Fruit fly (Drosophila melanogaster) whole organism, embryonic: ENCODE measurements around the gene CG42819.

Source experiments
- Atf3 ChIP-seq: fragments of 200-800 bp; sonication (Bioruptor generic); optimal IDR thresholded peaks from 3 replicates; lab custom pipeline; 2016; ENCODE audit warnings: missing biosample characterization, missing genetic modification characterization
- Atf6 ChIP-seq: fragments of 200-800 bp; sonication (Bioruptor generic); IDR thresholded peaks from 2 replicates; pipeline ENCODE4 v1.3.6; 2022; ENCODE audit warnings: missing biosample characterization, missing genetic modification characterization
- Bteb2 ChIP-seq: fragments of 200-800 bp; sonication (Bioruptor generic); optimal IDR thresholded peaks from 2 replicates; lab custom pipeline; 2016; ENCODE audit warnings: missing biosample characterization, missing genetic modification characterization
- C15 ChIP-seq: fragments of 200-800 bp; sonication (Bioruptor generic); IDR thresholded peaks from 3 replicates; pipeline ENCODE4 v1.3.6; 2022; ENCODE audit warnings: missing biosample characterization, missing genetic modification characterization
- CG10959 ChIP-seq: fragments of 200-800 bp; sonication (Bioruptor generic); IDR thresholded peaks from 2 replicates; pipeline ENCODE4 v1.3.6; 2022; ENCODE audit warnings: missing biosample characterization, missing genetic modification characterization
- CG11398 ChIP-seq: fragments of 200-800 bp; sonication (Bioruptor generic); optimal IDR thresholded peaks from 2 replicates; lab custom pipeline; 2016; ENCODE audit warnings: missing biosample characterization, missing genetic modification characterization
- CG11695 ChIP-seq: fragments of 200-800 bp; sonication (Bioruptor generic); IDR thresholded peaks from 3 replicates; pipeline ENCODE4 v1.3.6; 2022; ENCODE audit warnings: missing biosample characterization, missing genetic modification characterization
- CG12299 ChIP-seq: fragments of 200-800 bp; sonication (Bioruptor generic); optimal IDR thresholded peaks from 2 replicates; lab custom pipeline; 2018; ENCODE audit warnings: missing biosample characterization, mild to moderate bottlenecking, missing genetic modification characterization
- CG17359 ChIP-seq: fragments of 200-800 bp; sonication (Bioruptor generic); optimal IDR thresholded peaks from 3 replicates; lab custom pipeline; 2018; ENCODE audit warnings: missing biosample characterization, mild to moderate bottlenecking, missing genetic modification characterization, moderate library complexity
- CG1792 ChIP-seq: fragments of 200-800 bp; sonication (Bioruptor generic); optimal IDR thresholded peaks from 2 replicates; lab custom pipeline; 2016; ENCODE audit warnings: missing biosample characterization, missing genetic modification characterization
- CG1832 ChIP-seq: fragments of 200-800 bp; sonication (Bioruptor generic); optimal IDR thresholded peaks from 2 replicates; lab custom pipeline; 2017; ENCODE audit warnings: missing biosample characterization, mild to moderate bottlenecking, missing genetic modification characterization, inconsistent platforms
- CG2120 ChIP-seq: fragments of 200-800 bp; sonication (Bioruptor generic); optimal IDR thresholded peaks from 3 replicates; lab custom pipeline; 2016; ENCODE audit warnings: missing biosample characterization, missing genetic modification characterization
- CG31388 ChIP-seq: fragments of 200-800 bp; sonication (Bioruptor generic); optimal IDR thresholded peaks from 2 replicates; lab custom pipeline; 2016; ENCODE audit warnings: missing biosample characterization, missing genetic modification characterization
- CG32532 ChIP-seq: fragments of 200-800 bp; sonication (Bioruptor generic); IDR thresholded peaks from 2 replicates; pipeline ENCODE4 v1.3.6; 2022; ENCODE audit warnings: missing biosample characterization, missing genetic modification characterization
- CG34224 ChIP-seq: fragments of 200-800 bp; sonication (Bioruptor generic); IDR thresholded peaks from 3 replicates; pipeline ENCODE4 v1.3.6; 2022; ENCODE audit warnings: missing biosample characterization, missing genetic modification characterization; ENCODE audit not compliant: partially characterized antibody
- CG5953 ChIP-seq: fragments of 200-800 bp; sonication (Bioruptor generic); IDR thresholded peaks from 2 replicates; pipeline ENCODE4 v1.3.6; 2022; ENCODE audit warnings: missing biosample characterization, missing genetic modification characterization
- CG6765 ChIP-seq: fragments of 200-800 bp; sonication (Bioruptor generic); optimal IDR thresholded peaks from 3 replicates; lab custom pipeline; 2017; ENCODE audit warnings: missing biosample characterization, mild to moderate bottlenecking, missing genetic modification characterization
- CG9437 ChIP-seq: fragments of 200-800 bp; sonication (Bioruptor generic); optimal IDR thresholded peaks from 2 replicates; lab custom pipeline; 2018; ENCODE audit warnings: missing biosample characterization, mild to moderate bottlenecking, missing genetic modification characterization
- CG9797 ChIP-seq: fragments of 200-800 bp; sonication (Bioruptor generic); optimal IDR thresholded peaks from 3 replicates; lab custom pipeline; 2018; ENCODE audit warnings: missing biosample characterization, mild to moderate bottlenecking, missing genetic modification characterization
- Camta ChIP-seq: fragments of 200-800 bp; sonication (Bioruptor generic); optimal IDR thresholded peaks from 2 replicates; lab custom pipeline; 2016; ENCODE audit warnings: missing biosample characterization, missing genetic modification characterization
- D19A ChIP-seq: fragments of 200-800 bp; optimal IDR thresholded peaks from 3 replicates; lab custom pipeline; 2019; ENCODE audit warnings: missing biosample characterization, mild to moderate bottlenecking, missing genetic modification characterization, moderate library complexity
- E2f2 ChIP-seq: fragments of 200-800 bp; sonication (Bioruptor generic); IDR thresholded peaks from 2 replicates; pipeline ENCODE4 v1.3.6; 2022; ENCODE audit warnings: missing biosample characterization, missing genetic modification characterization
- Elba2 ChIP-seq: fragments of 200-800 bp; sonication (Bioruptor generic); optimal IDR thresholded peaks from 3 replicates; lab custom pipeline; 2016; ENCODE audit warnings: missing biosample characterization, missing genetic modification characterization
- HLH4C ChIP-seq: fragments of 200-800 bp; sonication (Bioruptor generic); IDR thresholded peaks from 3 replicates; pipeline ENCODE4 v1.3.6; 2022; ENCODE audit warnings: missing biosample characterization, missing genetic modification characterization; ENCODE audit not compliant: partially characterized antibody
- HLH54F ChIP-seq: fragments of 200-800 bp; sonication (Bioruptor generic); optimal IDR thresholded peaks from 3 replicates; lab custom pipeline; 2016; ENCODE audit warnings: missing biosample characterization, missing genetic modification characterization
- Hr39 ChIP-seq: fragments of >200 bp; optimal IDR thresholded peaks from 2 replicates; lab custom pipeline; 2017
- NFAT ChIP-seq: fragments of 200-800 bp; sonication (Bioruptor generic); IDR thresholded peaks from 2 replicates; pipeline ENCODE4 v1.3.6; 2022; ENCODE audit warnings: missing biosample characterization, missing genetic modification characterization
- Ptx1 ChIP-seq: fragments of 200-800 bp; sonication (Bioruptor generic); IDR thresholded peaks from 2 replicates; pipeline ENCODE4 v1.3.6; 2022; ENCODE audit warnings: missing biosample characterization, missing genetic modification characterization
- TFAM ChIP-seq: fragments of 200-800 bp; sonication (Bioruptor generic); optimal IDR thresholded peaks from 2 replicates; lab custom pipeline; 2017; ENCODE audit warnings: missing biosample characterization, missing genetic modification characterization, inconsistent platforms
- Trl ChIP-seq, 3 experiments: fragments of >200 bp in 2 of 3; fragments of 200-800 bp in 1 of 3; sonication (Bioruptor generic) in 1 of 3; optimal IDR thresholded peaks; 2 replicates in 1 of 3; 3 replicates in 2 of 3; lab custom pipeline; 2016 to 2017; ENCODE audit warnings: missing biosample characterization in 1 of 3, missing genetic modification characterization in 1 of 3
- al ChIP-seq: fragments of 200-800 bp; sonication (Bioruptor generic); IDR thresholded peaks from 2 replicates; pipeline ENCODE4 v1.3.6; 2022; ENCODE audit warnings: missing biosample characterization, missing genetic modification characterization
- aop ChIP-seq: fragments of 200-800 bp; sonication (Bioruptor generic); IDR thresholded peaks from 2 replicates; pipeline ENCODE4 v1.3.6; 2022; ENCODE audit warnings: missing biosample characterization, missing genetic modification characterization
- bbx ChIP-seq: fragments of 200-800 bp; sonication (Bioruptor generic); IDR thresholded peaks from 2 replicates; pipeline ENCODE4 v1.3.6; 2022; ENCODE audit warnings: missing biosample characterization, missing genetic modification characterization; ENCODE audit not compliant: partially characterized antibody
- cas ChIP-seq: fragments of 200-800 bp; sonication (Bioruptor generic); IDR thresholded peaks from 2 replicates; pipeline ENCODE4 v1.3.6; 2022; ENCODE audit warnings: missing biosample characterization, missing genetic modification characterization
- crp ChIP-seq, 2 experiments: fragments of 200-800 bp; sonication (Bioruptor generic); optimal IDR thresholded peaks; 2 replicates in 1 of 2; 3 replicates in 1 of 2; lab custom pipeline; 2017; ENCODE audit warnings: missing biosample characterization in 2 of 2, missing genetic modification characterization in 2 of 2, mild to moderate bottlenecking in 1 of 2, moderate library complexity in 1 of 2
- da ChIP-seq: fragments of 200-800 bp; sonication (Bioruptor generic); optimal IDR thresholded peaks from 2 replicates; lab custom pipeline; 2016; ENCODE audit warnings: missing biosample characterization, missing genetic modification characterization
- dysf ChIP-seq: fragments of 200-800 bp; sonication (Bioruptor generic); IDR thresholded peaks from 3 replicates; pipeline ENCODE4 v1.3.6; 2022; ENCODE audit warnings: missing biosample characterization, missing genetic modification characterization
- fd64A ChIP-seq: fragments of 200-800 bp; sonication (Bioruptor generic); optimal IDR thresholded peaks from 3 replicates; lab custom pipeline; 2018; ENCODE audit warnings: missing biosample characterization, mild to moderate bottlenecking, missing genetic modification characterization
- gro ChIP-seq: fragments of 200-800 bp; sonication (Bioruptor generic); optimal IDR thresholded peaks from 2 replicates; lab custom pipeline; 2016; ENCODE audit warnings: missing biosample characterization, missing genetic modification characterization
- insv ChIP-seq, 2 experiments: fragments of 200-800 bp; sonication (Bioruptor generic); optimal IDR thresholded peaks; 3 replicates each; lab custom pipeline; 2016 to 2018; ENCODE audit warnings: missing biosample characterization in 2 of 2, missing genetic modification characterization in 2 of 2
- lilli ChIP-seq: fragments of 200-800 bp; sonication (Bioruptor generic); optimal IDR thresholded peaks from 3 replicates; lab custom pipeline; 2016; ENCODE audit warnings: missing biosample characterization, missing genetic modification characterization
- nom ChIP-seq: fragments of 200-800 bp; sonication (Bioruptor generic); optimal IDR thresholded peaks from 2 replicates; lab custom pipeline; 2017; ENCODE audit warnings: missing biosample characterization, missing genetic modification characterization, mild to moderate bottlenecking, moderate library complexity, missing genetic modification reagents
- pfk ChIP-seq: fragments of 200-800 bp; sonication (Bioruptor generic); optimal IDR thresholded peaks from 2 replicates; lab custom pipeline; 2018; ENCODE audit warnings: missing biosample characterization, mild to moderate bottlenecking, missing genetic modification characterization, moderate library complexity
- shn ChIP-seq: fragments of 200-800 bp; sonication (Bioruptor generic); optimal IDR thresholded peaks from 3 replicates; lab custom pipeline; 2016; ENCODE audit warnings: missing biosample characterization, missing genetic modification characterization
- sim ChIP-seq: fragments of 200-800 bp; sonication (Bioruptor generic); IDR thresholded peaks from 2 replicates; pipeline ENCODE4 v1.3.6; 2022; ENCODE audit warnings: missing biosample characterization, missing genetic modification characterization
- sqz ChIP-seq: fragments of 200-800 bp; sonication (Bioruptor generic); optimal IDR thresholded peaks from 3 replicates; lab custom pipeline; 2018; ENCODE audit warnings: missing biosample characterization, mild to moderate bottlenecking, missing genetic modification characterization
- tll ChIP-seq, 2 experiments: fragments of 200-800 bp in 1 of 2; fragments of >200 bp in 1 of 2; sonication (Bioruptor generic) in 1 of 2; optimal IDR thresholded peaks; 2 replicates each; lab custom pipeline; 2017 to 2019; ENCODE audit warnings: missing biosample characterization in 2 of 2, missing genetic modification characterization in 2 of 2, mild to moderate bottlenecking in 1 of 2, moderate library complexity in 1 of 2
- vnd ChIP-seq: fragments of 200-800 bp; sonication (Bioruptor generic); IDR thresholded peaks from 3 replicates; pipeline ENCODE4 v1.3.6; 2022; ENCODE audit warnings: missing biosample characterization, missing genetic modification characterization; ENCODE audit not compliant: partially characterized antibody
- wdn ChIP-seq: fragments of 200-800 bp; sonication (Bioruptor generic); IDR thresholded peaks from 2 replicates; pipeline ENCODE4 v1.3.6; 2022; ENCODE audit warnings: missing biosample characterization, missing genetic modification characterization
- yki ChIP-seq: fragments of >200 bp; optimal IDR thresholded peaks from 3 replicates; lab custom pipeline; 2018

Gene CG42819

DNA sequence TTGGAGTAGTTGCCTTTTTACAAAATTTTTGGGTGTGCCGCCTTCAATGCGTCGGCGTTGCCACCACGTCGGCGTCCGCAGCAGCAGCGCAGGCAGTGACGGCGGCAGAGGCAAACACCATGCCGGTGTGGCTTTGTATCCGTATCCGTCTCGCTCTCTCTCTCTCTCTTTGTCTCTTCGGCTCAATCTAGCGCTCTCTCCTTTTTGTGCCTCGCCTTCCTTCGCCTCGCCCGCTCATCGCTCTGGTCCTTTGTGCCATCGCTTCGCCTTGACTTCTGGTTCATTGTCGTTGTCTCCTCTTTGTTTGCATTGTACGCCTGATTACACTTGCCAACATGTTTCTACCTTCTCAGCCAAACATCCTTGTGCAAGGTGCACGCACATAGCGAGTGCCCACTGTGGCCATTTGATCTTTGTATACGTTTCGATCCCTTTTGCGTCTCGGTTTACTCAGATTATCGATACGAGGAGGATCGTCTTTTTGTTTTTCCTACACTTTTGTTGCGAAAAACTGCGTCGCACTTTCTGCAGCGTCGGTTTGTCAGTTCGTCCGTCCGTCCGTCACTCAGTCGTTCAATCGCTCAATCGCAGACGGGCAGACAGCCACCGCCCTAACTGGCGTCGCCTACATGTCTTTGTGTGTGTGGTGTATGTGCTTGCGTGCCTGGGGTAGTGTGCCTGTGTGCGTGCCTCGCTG, 27.4 kb upstream of the CG42819 start (continued):
- TF ChIP-seq nom (peak; percentile 83), C15 (GFP tag; lab: Robert Waterston, UW) (no peak), cas (GFP tag; lab: Robert Waterston, UW) (no peak), E2f2 (GFP tag; lab: Robert Waterston, UW) (peak; percentile 67), CG34224 (no peak), insv (GFP tag; optimal IDR thresholded peaks at IDR 0.05; lab: Kevin White, UChicago) (no peak), bbx (no peak), da (GFP tag; lab: Kevin White, UChicago) (no peak), sim (GFP tag; lab: Robert Waterston, UW) (0 out of 2 replicates have a peak, but pooled peaks have one; percentile 5), dysf (GFP tag; lab: Robert Waterston, UW) (0 out of 3 replicates have a peak, but pooled peaks have one; percentile 30), Atf3 (no peak), yki (lab: Kevin White, UChicago) (peak; percentile 1), al (GFP tag; lab: Robert Waterston, UW) (no peak), vnd (GFP tag; lab: Robert Waterston, UW) (no peak), CG5953 (no peak), CG17359 (tag; lab: Kevin White, UChicago) (no peak), Camta (GFP tag; lab: Kevin White, UChicago) (no peak), CG31388 (GFP tag; lab: Kevin White, UChicago) (no peak), CG6765 (GFP tag; lab: Kevin White, UChicago) (no peak), CG10959 (GFP tag; lab: Robert Waterston, UW) (no peak), aop (GFP tag; lab: Robert Waterston, UW) (no peak), Trl (optimal IDR thresholded peaks at IDR 0.05; lab: Kevin White, UChicago) (peak; percentile 73 to 90), Trl (GFP tag; optimal IDR thresholded peaks at IDR 0.05; lab: Kevin White, UChicago) (peak; percentile 50), CG2120 (peak; percentile 34), gro (GFP tag; lab: Kevin White, UChicago) (peak; percentile 24), CG9797 (GFP tag; lab: Kevin White, UChicago) (no peak), NFAT (GFP tag; lab: Robert Waterston, UW) (0 out of 2 replicates have a peak, but pooled peaks have one; percentile 11), TFAM (GFP tag; lab: Kevin White, UChicago) (no peak), pfk (GFP tag; lab: Kevin White, UChicago) (no peak), Ptx1 (no peak), HLH4C (GFP tag; lab: Robert Waterston, UW) (0 out of 3 replicates have a peak, but pooled peaks have one; percentile 34), wdn (GFP tag; lab: Robert Waterston, UW) (no peak), CG11695 (GFP tag; lab: Robert Waterston, UW) (no peak), CG12299 (tag; lab: Kevin White, UChicago) (no peak), CG32532 (GFP tag; lab: Robert Waterston, UW) (0 out of 2 replicates have a peak, but pooled peaks have one; percentile 41), tll (GFP tag; optimal IDR thresholded peaks at IDR 0.05; lab: Kevin White, UChicago) (peak in 1 of 2 experiments; percentile 99), Hr39 (lab: Kevin White, UChicago) (no peak), lilli (GFP tag; lab: Kevin White, UChicago) (peak; percentile 23), sqz (no peak), Atf6 (GFP tag; lab: Robert Waterston, UW) (peak; percentile 58; the same call in 1 of the 2 replicates), Elba2 (GFP tag; lab: Kevin White, UChicago) (no peak), D19A (no peak), shn (GFP tag; lab: Kevin White, UChicago) (no peak), CG1832 (GFP tag; lab: Kevin White, UChicago) (peak; percentile 82), CG9437 (GFP tag; lab: Kevin White, UChicago) (no peak), CG1792 (GFP tag; lab: Kevin White, UChicago) (no peak), fd64A (GFP tag; lab: Kevin White, UChicago) (no peak), Bteb2 (GFP tag; lab: Kevin White, UChicago) (no peak), crp (GFP tag; optimal IDR thresholded peaks at IDR 0.05; lab: Kevin White, UChicago) (no peak), CG11398 (no peak), HLH54F (no peak)
